Worm (Caenorhabditis elegans) whole organism, late embryonic: Measurements from ENCODE around the gene mom-2.
"Not testable (repeated sequence)": the region's sequence is repeated elsewhere in the genome, so short reads cannot be mapped to it uniquely, and the experiment has no call there.

Experiments
- F13H6.1 ChIP-seq: sonication (generic microtip); optimal IDR thresholded peaks from 2 replicates; lab custom pipeline; 2016; ENCODE audit warnings: missing genetic modification characterization, missing compliant biosample characterization
- T23F11.4 ChIP-seq: fragments of 200-800 bp; sonication (Bioruptor generic); optimal IDR thresholded peaks from 2 replicates; lab custom pipeline; 2018; ENCODE audit warnings: mild to moderate bottlenecking, missing genetic modification characterization, missing compliant biosample characterization
- Y22D7AL.16 ChIP-seq: sonication (generic microtip); optimal IDR thresholded peaks from 2 replicates; lab custom pipeline; 2016; ENCODE audit warnings: missing genetic modification characterization, missing compliant biosample characterization
- ama-1 ChIP-seq: fragments of 150-350 bp; optimal IDR thresholded peaks from 2 replicates; lab custom pipeline; 2014
- ceh-19 ChIP-seq: fragments of 200-800 bp; sonication (Bioruptor generic); optimal IDR thresholded peaks from 2 replicates; lab custom pipeline; 2018; ENCODE audit warnings: mild to moderate bottlenecking, missing genetic modification characterization, missing compliant biosample characterization
- ceh-22 ChIP-seq: sonication (generic microtip); optimal IDR thresholded peaks from 2 replicates; lab custom pipeline; 2017; ENCODE audit warnings: missing biosample characterization, missing genetic modification characterization
- ceh-24 ChIP-seq: sonication (generic microtip); optimal IDR thresholded peaks from 2 replicates; lab custom pipeline; 2016; ENCODE audit warnings: mild to moderate bottlenecking, missing genetic modification characterization, missing compliant biosample characterization
- ceh-31 ChIP-seq: sonication (generic microtip); optimal IDR thresholded peaks from 2 replicates; lab custom pipeline; 2016; ENCODE audit warnings: missing genetic modification characterization, missing compliant biosample characterization
- ceh-34 ChIP-seq: sonication (generic microtip); optimal IDR thresholded peaks from 2 replicates; lab custom pipeline; 2016; ENCODE audit warnings: mild to moderate bottlenecking, missing genetic modification characterization, missing compliant biosample characterization
- ceh-45 ChIP-seq: fragments of 200-800 bp; sonication (Bioruptor generic); IDR thresholded peaks from 2 replicates; pipeline ENCODE4 v1.3.6; 2022; ENCODE audit warnings: missing genetic modification reagents, missing genetic modification characterization, missing compliant biosample characterization
- dmd-4 ChIP-seq: sonication (generic microtip); optimal IDR thresholded peaks from 2 replicates; lab custom pipeline; 2016; ENCODE audit warnings: borderline replicate concordance, missing genetic modification characterization, missing compliant biosample characterization
- elt-2 ChIP-seq: sonication (generic microtip); optimal IDR thresholded peaks from 2 replicates; lab custom pipeline; 2016; ENCODE audit warnings: missing genetic modification reagents, missing genetic modification characterization, missing compliant biosample characterization
- ets-4 ChIP-seq: sonication (generic microtip); optimal IDR thresholded peaks from 2 replicates; lab custom pipeline; 2016; ENCODE audit warnings: missing genetic modification characterization, missing compliant biosample characterization
- fax-1 ChIP-seq: sonication (generic microtip); optimal IDR thresholded peaks from 2 replicates; lab custom pipeline; 2016; ENCODE audit warnings: missing genotype, missing genetic modification characterization, missing compliant biosample characterization
- fkh-10 ChIP-seq: fragments of 150-350 bp; optimal IDR thresholded peaks from 2 replicates; lab custom pipeline; 2014; ENCODE audit warnings: missing biosample characterization, missing genetic modification reagents, missing genetic modification characterization
- fkh-6 ChIP-seq: sonication (generic microtip); optimal IDR thresholded peaks from 2 replicates; lab custom pipeline; 2016; ENCODE audit warnings: missing genetic modification characterization, missing compliant biosample characterization
- hlh-15 ChIP-seq: sonication (generic microtip); optimal IDR thresholded peaks from 2 replicates; lab custom pipeline; 2016; ENCODE audit warnings: missing genetic modification characterization, missing compliant biosample characterization
- hlh-6 ChIP-seq: sonication (generic microtip); optimal IDR thresholded peaks from 2 replicates; lab custom pipeline; 2016; ENCODE audit warnings: missing genotype, missing genetic modification characterization, missing compliant biosample characterization
- mec-3 ChIP-seq: sonication (generic microtip); optimal IDR thresholded peaks from 2 replicates; lab custom pipeline; 2016; ENCODE audit warnings: borderline replicate concordance, missing genetic modification characterization, missing compliant biosample characterization
- nfya-1 ChIP-seq: sonication (generic microtip); optimal IDR thresholded peaks from 2 replicates; lab custom pipeline; 2017; ENCODE audit warnings: missing genetic modification characterization, mild to moderate bottlenecking, missing compliant biosample characterization, antibody characterized with exemption, moderate library complexity
- nhr-11 ChIP-seq: fragments of 150-350 bp; optimal IDR thresholded peaks from 2 replicates; lab custom pipeline; 2014; ENCODE audit warnings: missing biosample characterization, missing genetic modification characterization
- odd-2 ChIP-seq: sonication (generic microtip); optimal IDR thresholded peaks from 2 replicates; lab custom pipeline; 2017; ENCODE audit warnings: antibody characterized with exemption, mild to moderate bottlenecking, missing genetic modification characterization, missing compliant biosample characterization
- pat-9 ChIP-seq: fragments of 200-800 bp; sonication (Bioruptor generic); optimal IDR thresholded peaks from 2 replicates; lab custom pipeline; 2018; ENCODE audit warnings: mild to moderate bottlenecking, missing genetic modification characterization, moderate library complexity, missing compliant biosample characterization
- pax-1 ChIP-seq: fragments of 150-350 bp; optimal IDR thresholded peaks from 2 replicates; lab custom pipeline; 2014; ENCODE audit warnings: missing biosample characterization, missing genetic modification characterization
- pha-2 ChIP-seq: sonication (generic microtip); optimal IDR thresholded peaks from 2 replicates; lab custom pipeline; 2017; ENCODE audit warnings: mild to moderate bottlenecking, missing genetic modification characterization, missing compliant biosample characterization
- pha-4 ChIP-seq: fragments of 150-350 bp; optimal IDR thresholded peaks from 2 replicates; lab custom pipeline; 2018; ENCODE audit warnings: missing biosample characterization, missing genetic modification reagents, missing genetic modification characterization
- pqm-1 ChIP-seq: sonication (generic microtip); optimal IDR thresholded peaks from 2 replicates; lab custom pipeline; 2016; ENCODE audit warnings: missing genetic modification characterization, missing compliant biosample characterization
- pros-1 ChIP-seq: fragments of 150-350 bp; optimal IDR thresholded peaks from 2 replicates; lab custom pipeline; 2014; ENCODE audit warnings: missing biosample characterization, missing genetic modification reagents, missing genetic modification characterization
- sdc-2 ChIP-seq: sonication (generic microtip); optimal IDR thresholded peaks from 2 replicates; lab custom pipeline; 2016; ENCODE audit warnings: missing genotype, missing genetic modification characterization, missing compliant biosample characterization
- sox-2 ChIP-seq: fragments of 200-800 bp; sonication (Bioruptor generic); IDR thresholded peaks from 2 replicates; pipeline ENCODE4 v1.3.6; 2022; ENCODE audit warnings: missing genetic modification reagents, missing genetic modification characterization, missing compliant biosample characterization
- syd-9 ChIP-seq: sonication (generic microtip); optimal IDR thresholded peaks from 2 replicates; lab custom pipeline; 2016; ENCODE audit warnings: mild to moderate bottlenecking, missing genetic modification characterization, moderate library complexity, missing compliant biosample characterization
- tbx-2 ChIP-seq: sonication (generic microtip); optimal IDR thresholded peaks from 2 replicates; lab custom pipeline; 2016; ENCODE audit warnings: missing genetic modification characterization, missing compliant biosample characterization
- tbx-7 ChIP-seq: sonication (generic microtip); optimal IDR thresholded peaks from 2 replicates; lab custom pipeline; 2016; ENCODE audit warnings: missing genotype, missing genetic modification characterization, missing compliant biosample characterization
- ttx-3 ChIP-seq: sonication (generic microtip); optimal IDR thresholded peaks from 2 replicates; lab custom pipeline; 2016; ENCODE audit warnings: missing genetic modification reagents, missing genetic modification characterization, missing compliant biosample characterization
- unc-3 ChIP-seq, 2 experiments: fragments of 200-800 bp in 1 of 2; sonication (Bioruptor generic) in 1 of 2; sonication (generic microtip) in 1 of 2; conservative IDR thresholded peaks in 1 of 2; optimal IDR thresholded peaks in 1 of 2; 2 replicates each; pipeline versions ENCODE4 v1.3.6 to Lab custom; 2016 to 2022; ENCODE audit warnings: missing compliant biosample characterization in 2 of 2, missing genetic modification characterization in 2 of 2, missing genetic modification reagents in 1 of 2
- unc-42 ChIP-seq: sonication (generic microtip); optimal IDR thresholded peaks from 2 replicates; lab custom pipeline; 2016; ENCODE audit warnings: missing genotype, missing genetic modification characterization, missing compliant biosample characterization
- unc-55 ChIP-seq: sonication (generic microtip); optimal IDR thresholded peaks from 2 replicates; lab custom pipeline; 2017; ENCODE audit warnings: missing biosample characterization, missing genetic modification reagents, missing genetic modification characterization
- unc-86 ChIP-seq: sonication (generic microtip); optimal IDR thresholded peaks from 2 replicates; lab custom pipeline; 2016; ENCODE audit warnings: missing genetic modification characterization, missing compliant biosample characterization
- zip-5 ChIP-seq: sonication (generic microtip); optimal IDR thresholded peaks from 2 replicates; lab custom pipeline; 2016; ENCODE audit warnings: missing genetic modification characterization, missing compliant biosample characterization

mom-2 gene

ce11 chrV:8311210-8311609 lies 44.6 kb upstream of the mom-2 start, which contains the start of gene W02D7.12:
W02D7.12 (plus strand) TSS chrV:8311510.
- no peak for TF ChIP-seq tbx-2 (tag; lab: Kevin White, UChicago)
- TF ChIP-seq sdc-2 = no peak
- TF ChIP-seq ceh-19 = no peak
- no peak for TF ChIP-seq ceh-45 (GFP tag; lab: Robert Waterston, UW)
- no peak for TF ChIP-seq tbx-7
- no peak for TF ChIP-seq mec-3 (tag; lab: Kevin White, UChicago)
- TF ChIP-seq unc-55 (GFP tag; lab: Kevin White, UChicago) = no peak
- TF ChIP-seq sox-2 = no peak
- TF ChIP-seq unc-42 (tag; lab: Kevin White, UChicago) = no peak
- TF ChIP-seq pqm-1 (tag; lab: Kevin White, UChicago) = no peak
- no peak for TF ChIP-seq fkh-6 (tag; lab: Kevin White, UChicago)
- no peak for TF ChIP-seq zip-5 (tag; lab: Kevin White, UChicago)
- no peak for TF ChIP-seq ets-4 (tag; lab: Kevin White, UChicago)
- no peak for TF ChIP-seq ceh-22 (tag; lab: Kevin White, UChicago)
- no peak for TF ChIP-seq unc-86 (tag; lab: Kevin White, UChicago)
- TF ChIP-seq nhr-11 = no peak
- TF ChIP-seq pat-9 (tag; lab: Kevin White, UChicago) = no peak
- TF ChIP-seq ama-1 = no peak
- TF ChIP-seq dmd-4 (tag; lab: Kevin White, UChicago) = no peak
- TF ChIP-seq fax-1 (tag; lab: Kevin White, UChicago) = no peak

- TF ChIP-seq ceh-45 (GFP tag; lab: Robert Waterston, UW) = peak; percentile 58
- 0 out of 2 replicates have a peak, but pooled peaks have one; percentile 25 for TF ChIP-seq unc-3 (GFP tag; conservative IDR thresholded peaks at IDR 0.05; lab: Robert Waterston, UW)
- TF ChIP-seq unc-3 (tag; optimal IDR thresholded peaks at IDR 0.05; lab: Kevin White, UChicago) = not testable (repeated sequence)
Observed at ce11 chrV:8314782-8315181, 41.0 kb upstream of the mom-2 start.

- TF ChIP-seq pqm-1 (tag; lab: Kevin White, UChicago) (no peak), zip-5 (tag; lab: Kevin White, UChicago) (no peak), pros-1 (no peak), syd-9 (tag; lab: Kevin White, UChicago) (no peak), T23F11.4 (no peak), F13H6.1 (tag; lab: Kevin White, UChicago) (no peak), pha-2 (tag; lab: Kevin White, UChicago) (no peak), hlh-6 (tag; lab: Kevin White, UChicago) (no peak), fkh-10 (GFP tag; lab: Kevin White, UChicago) (no peak), unc-3 (GFP tag; conservative IDR thresholded peaks at IDR 0.05; lab: Robert Waterston, UW) (no peak), unc-3 (tag; optimal IDR thresholded peaks at IDR 0.05; lab: Kevin White, UChicago) (no peak), mec-3 (tag; lab: Kevin White, UChicago) (no peak), pax-1 (tag; lab: Kevin White, UChicago) (no peak), ttx-3 (tag; lab: Kevin White, UChicago) (no peak), pha-4 (tag; lab: Kevin White, UChicago) (no peak), unc-42 (tag; lab: Kevin White, UChicago) (no peak), nfya-1 (tag; lab: Kevin White, UChicago) (no peak), ceh-34 (no peak), ceh-31 (tag; lab: Kevin White, UChicago) (no peak), odd-2 (tag; lab: Kevin White, UChicago) (no peak)
Observed at ce11 chrV:8318135-8318534, 37.7 kb upstream of the mom-2 start, which contains the start of gene clec-219. clec-219 (plus strand) TSS chrV:8318435.

ce11 chrV:8323545-8323944 lies 32.2 kb upstream of the mom-2 start:
- TF ChIP-seq Y22D7AL.16 = no peak
- TF ChIP-seq ttx-3 (tag; lab: Kevin White, UChicago) = no peak
- TF ChIP-seq ceh-24 (tag; lab: Kevin White, UChicago) = no peak
- no peak for TF ChIP-seq hlh-15
- no peak for TF ChIP-seq elt-2 (tag; lab: Kevin White, UChicago)
